Worm (Caenorhabditis elegans): Measurements from ENCODE around the gene C36B7.2.

ce11 chrX:7075250-7075649 lies 31.0 kb upstream of the C36B7.2 start, which contains the start of gene B0403.6:
- TF ChIP-seq F33H1.4 (GFP tag; IDR thresholded peaks at IDR 0.05) (no peak), efl-1 (GFP tag; optimal IDR thresholded peaks at IDR 0.05) (no peak)

All from whole organism, young adult.